Worm (Caenorhabditis elegans): Measurements from ENCODE around the gene C16A11.7.

DNA sequence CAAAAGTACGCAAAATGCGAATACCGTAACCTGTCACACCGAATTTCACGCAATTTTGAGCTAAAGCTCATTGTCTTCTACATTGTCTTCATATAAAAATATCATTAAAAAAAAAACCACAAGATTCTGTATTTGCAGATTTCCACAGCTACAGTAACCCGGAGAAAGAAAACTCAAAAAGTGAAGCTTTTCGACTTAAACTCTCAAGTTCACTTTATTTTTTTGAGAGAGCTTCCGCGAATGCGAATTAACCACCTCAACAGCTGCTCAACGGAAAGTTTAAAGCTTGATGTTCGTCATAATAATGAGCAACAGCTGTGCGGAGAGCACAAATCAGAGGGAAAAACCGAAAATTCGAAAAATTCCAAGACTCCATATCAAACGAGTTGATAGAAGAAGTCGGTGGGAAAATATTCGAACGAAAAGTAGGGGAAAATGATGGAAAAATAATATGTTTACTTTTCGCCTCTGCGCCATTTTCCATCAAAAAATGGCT lies 36.3 kb upstream of the C16A11.7 start:
- TF ChIP-seq pax-1 (tag; optimal IDR thresholded peaks at IDR 0.05) (no peak), tbx-2 (tag; optimal IDR thresholded peaks at IDR 0.05) (no peak), pag-3 (tag; optimal IDR thresholded peaks at IDR 0.05; ENCODE audit: borderline replicate concordance) (no peak), ztf-16 (tag; optimal IDR thresholded peaks at IDR 0.05) (no peak), ceh-19 (GFP tag; optimal IDR thresholded peaks at IDR 0.05) (no peak), ceh-6 (GFP tag; optimal IDR thresholded peaks at IDR 0.05) (no peak), che-1 (tag; optimal IDR thresholded peaks at IDR 0.05) (no peak), ceh-48 (tag; optimal IDR thresholded peaks at IDR 0.05) (no peak), ceh-14 (tag; optimal IDR thresholded peaks at IDR 0.05) (no peak), pqm-1 (tag; optimal IDR thresholded peaks at IDR 0.05) (no peak), unc-42 (tag; optimal IDR thresholded peaks at IDR 0.05) (no peak)

Data from whole organism, late embryonic.